Worm (Caenorhabditis elegans): ENCODE data around the gene F09C6.10.

ce11 chrV:16879532-16879931, 36.4 kb downstream of the F09C6.10 start:
- TF ChIP-seq W03F9.2 (tag; optimal IDR thresholded peaks at IDR 0.05): no peak
- TF ChIP-seq him-1 (tag; optimal IDR thresholded peaks at IDR 0.05): no peak
- no peak for TF ChIP-seq dao-5 (tag; optimal IDR thresholded peaks at IDR 0.05)
